Fruit fly (Drosophila melanogaster) whole organism, embryonic: ENCODE data around the gene Vps2.
A peak's percentile ranks its signal among the peaks of the same experiment; 100 is the strongest.

Experiments
- Atf-2 ChIP-seq: fragments of 200-800 bp; sonication (Bioruptor generic); optimal IDR thresholded peaks from 2 replicates; lab custom pipeline; 2016; ENCODE audit warnings: missing biosample characterization, missing genetic modification characterization
- Awh ChIP-seq: fragments of 200-800 bp; sonication (Bioruptor generic); IDR thresholded peaks from 2 replicates; pipeline ENCODE4, ENCODE4 v1.3.6; 2022; ENCODE audit warnings: missing biosample characterization, missing genetic modification characterization
- BEAF-32 ChIP-seq: fragments of 200-800 bp; sonication (Bioruptor generic); optimal IDR thresholded peaks from 3 replicates; lab custom pipeline; 2017; ENCODE audit warnings: missing biosample characterization, missing genetic modification characterization, mild to moderate bottlenecking, moderate library complexity, missing genetic modification reagents
- Bteb2 ChIP-seq: fragments of 200-800 bp; sonication (Bioruptor generic); optimal IDR thresholded peaks from 2 replicates; lab custom pipeline; 2016; ENCODE audit warnings: missing biosample characterization, missing genetic modification characterization
- CG11695 ChIP-seq: fragments of 200-800 bp; sonication (Bioruptor generic); IDR thresholded peaks from 3 replicates; pipeline ENCODE4 v1.3.6; 2022; ENCODE audit warnings: missing biosample characterization, missing genetic modification characterization
- CG1233 ChIP-seq: fragments of 200-800 bp; sonication (Bioruptor generic); optimal IDR thresholded peaks from 4 replicates; lab custom pipeline; 2018; ENCODE audit warnings: missing biosample characterization, mild to moderate bottlenecking, missing genetic modification characterization
- CG1529 ChIP-seq: fragments of 200-800 bp; sonication (Bioruptor generic); optimal IDR thresholded peaks from 3 replicates; lab custom pipeline; 2018; ENCODE audit warnings: missing biosample characterization, missing genetic modification characterization
- CG1647 ChIP-seq: fragments of 200-800 bp; sonication (Bioruptor generic); optimal IDR thresholded peaks from 3 replicates; lab custom pipeline; 2016; ENCODE audit warnings: missing biosample characterization, missing genetic modification characterization
- CG18619 ChIP-seq: fragments of 200-800 bp; sonication (Bioruptor generic); optimal IDR thresholded peaks from 3 replicates; lab custom pipeline; 2017; ENCODE audit warnings: missing biosample characterization, mild to moderate bottlenecking, missing genetic modification characterization
- CG30431 ChIP-seq: fragments of 200-800 bp; sonication (Bioruptor generic); optimal IDR thresholded peaks from 2 replicates; lab custom pipeline; 2017; ENCODE audit warnings: missing biosample characterization, missing genetic modification characterization
- CG4404 ChIP-seq: fragments of 200-800 bp; sonication (Bioruptor generic); IDR thresholded peaks from 2 replicates; pipeline ENCODE4 v1.3.6; 2022; ENCODE audit warnings: missing biosample characterization, missing genetic modification characterization
- CG6254 ChIP-seq: fragments of 200-800 bp; sonication (Bioruptor generic); optimal IDR thresholded peaks from 3 replicates; lab custom pipeline; 2017; ENCODE audit warnings: mild to moderate bottlenecking, missing biosample characterization, missing genetic modification reagents, missing genetic modification characterization
- CG6272 ChIP-seq: fragments of 200-800 bp; sonication (Bioruptor generic); IDR thresholded peaks from 2 replicates; pipeline ENCODE4 v1.3.6; 2022; ENCODE audit warnings: missing biosample characterization, missing genetic modification characterization
- CG6654 ChIP-seq: fragments of 200-800 bp; sonication (Bioruptor generic); optimal IDR thresholded peaks from 2 replicates; lab custom pipeline; 2017; ENCODE audit warnings: missing biosample characterization, mild to moderate bottlenecking, missing genetic modification characterization
- CG7928 ChIP-seq: fragments of 200-800 bp; sonication (Bioruptor generic); optimal IDR thresholded peaks from 2 replicates; lab custom pipeline; 2017; ENCODE audit warnings: missing biosample characterization, mild to moderate bottlenecking, missing genetic modification characterization
- Dbx ChIP-seq: fragments of 200-800 bp; sonication (Bioruptor generic); IDR thresholded peaks from 3 replicates; pipeline ENCODE4 v1.3.6; 2022; ENCODE audit warnings: missing biosample characterization, missing genetic modification characterization
- Dek ChIP-seq: fragments of 200-800 bp; sonication (Bioruptor generic); optimal IDR thresholded peaks from 3 replicates; lab custom pipeline; 2019; ENCODE audit warnings: missing biosample characterization, mild to moderate bottlenecking, missing genetic modification characterization, moderate library complexity
- Dll ChIP-seq: fragments of 200-800 bp; sonication (Bioruptor generic); IDR thresholded peaks from 4 replicates; pipeline ENCODE4 v1.3.6; 2022; ENCODE audit warnings: missing biosample characterization, missing genetic modification characterization; ENCODE audit not compliant: partially characterized antibody
- Doc2 ChIP-seq: fragments of 200-800 bp; sonication (Bioruptor generic); IDR thresholded peaks from 2 replicates; pipeline ENCODE4 v1.3.6; 2022; ENCODE audit warnings: missing biosample characterization, missing genetic modification characterization
- HHEX ChIP-seq: fragments of 200-800 bp; sonication (Bioruptor generic); optimal IDR thresholded peaks from 3 replicates; lab custom pipeline; 2017; ENCODE audit warnings: missing biosample characterization, mild to moderate bottlenecking, missing genetic modification characterization, missing genetic modification reagents
- Hr39 ChIP-seq: fragments of >200 bp; optimal IDR thresholded peaks from 2 replicates; lab custom pipeline; 2017
- Hr78 ChIP-seq, 2 experiments: fragments of 200-800 bp in 1 of 2; fragments of >200 bp in 1 of 2; sonication (Bioruptor generic) in 1 of 2; optimal IDR thresholded peaks; 2 replicates each; lab custom pipeline; 2017 to 2019; ENCODE audit warnings: missing biosample characterization in 2 of 2, missing genetic modification characterization in 2 of 2, mild to moderate bottlenecking in 1 of 2, moderate library complexity in 1 of 2
- Lhr ChIP-seq: fragments of 200-800 bp; sonication (Bioruptor generic); optimal IDR thresholded peaks from 3 replicates; lab custom pipeline; 2017; ENCODE audit warnings: mild to moderate bottlenecking, missing biosample characterization, missing genetic modification reagents, missing genetic modification characterization
- NfI ChIP-seq: fragments of 200-800 bp; sonication (Bioruptor generic); optimal IDR thresholded peaks from 3 replicates; lab custom pipeline; 2018; ENCODE audit warnings: missing biosample characterization, mild to moderate bottlenecking, missing genetic modification characterization, moderate library complexity
- Spps ChIP-seq: fragments of 200-800 bp; sonication (Bioruptor generic); optimal IDR thresholded peaks from 2 replicates; lab custom pipeline; 2018; ENCODE audit warnings: missing biosample characterization, mild to moderate bottlenecking, missing genetic modification characterization
- Ssrp ChIP-seq: fragments of 200-800 bp; sonication (Bioruptor generic); optimal IDR thresholded peaks from 2 replicates; lab custom pipeline; 2018; ENCODE audit warnings: missing biosample characterization, mild to moderate bottlenecking, missing genetic modification characterization, moderate library complexity
- Tbp ChIP-seq: fragments of >200 bp; optimal IDR thresholded peaks from 2 replicates; lab custom pipeline; 2018; ENCODE audit warnings: missing biosample characterization, missing genetic modification characterization
- aop ChIP-seq: fragments of 200-800 bp; sonication (Bioruptor generic); IDR thresholded peaks from 2 replicates; pipeline ENCODE4 v1.3.6; 2022; ENCODE audit warnings: missing biosample characterization, missing genetic modification characterization
- br ChIP-seq: fragments of >200 bp; optimal IDR thresholded peaks from 2 replicates; lab custom pipeline; 2017
- chm ChIP-seq: fragments of 200-800 bp; sonication (Bioruptor generic); IDR thresholded peaks from 2 replicates; pipeline ENCODE4 v1.3.6; 2022; ENCODE audit warnings: missing biosample characterization, missing genetic modification characterization
- dati ChIP-seq: fragments of 200-800 bp; sonication (Bioruptor generic); IDR thresholded peaks from 2 replicates; pipeline ENCODE4 v1.3.6; 2022; ENCODE audit warnings: missing biosample characterization, missing genetic modification characterization
- dmrt99B ChIP-seq: fragments of 200-800 bp; sonication (Bioruptor generic); optimal IDR thresholded peaks from 2 replicates; lab custom pipeline; 2018; ENCODE audit warnings: missing biosample characterization, mild to moderate bottlenecking, missing genetic modification characterization, moderate library complexity
- gcm2 ChIP-seq: fragments of 200-800 bp; sonication (Bioruptor generic); optimal IDR thresholded peaks from 2 replicates; lab custom pipeline; 2016; ENCODE audit warnings: missing biosample characterization, missing genetic modification characterization
- gfzf ChIP-seq: fragments of 200-800 bp; sonication (Bioruptor generic); optimal IDR thresholded peaks from 2 replicates; lab custom pipeline; 2016; ENCODE audit warnings: missing biosample characterization, mild to moderate bottlenecking, missing genetic modification characterization, moderate library complexity
- grau ChIP-seq: fragments of 200-800 bp; optimal IDR thresholded peaks from 3 replicates; lab custom pipeline; 2019; ENCODE audit warnings: missing biosample characterization, mild to moderate bottlenecking, missing genetic modification characterization, moderate library complexity
- grn ChIP-seq: fragments of 200-800 bp; sonication (Bioruptor generic); optimal IDR thresholded peaks from 3 replicates; lab custom pipeline; 2017; ENCODE audit warnings: missing biosample characterization, missing genetic modification characterization
- h ChIP-seq: fragments of >200 bp; optimal IDR thresholded peaks from 2 replicates; lab custom pipeline; 2017
- inv ChIP-seq: fragments of 200-800 bp; sonication (Bioruptor generic); IDR thresholded peaks from 2 replicates; pipeline ENCODE4 v1.3.6; 2022; ENCODE audit warnings: missing biosample characterization, missing genetic modification characterization; ENCODE audit not compliant: partially characterized antibody
- kni ChIP-seq: fragments of 200-800 bp; sonication (Bioruptor generic); optimal IDR thresholded peaks from 3 replicates; lab custom pipeline; 2017; ENCODE audit warnings: mild to moderate bottlenecking, missing biosample characterization, missing genetic modification reagents, missing genetic modification characterization
- pan ChIP-seq, 4 experiments: fragments of >200 bp in 3 of 4; fragments of 200-800 bp in 1 of 4; sonication (Bioruptor generic) in 1 of 4; optimal IDR thresholded peaks in 3 of 4; IDR thresholded peaks in 1 of 4; 2 replicates each; pipeline versions ENCODE4 v1.3.6 to Lab custom; 2017 to 2022; ENCODE audit warnings: missing biosample characterization in 2 of 4, missing genetic modification characterization in 2 of 4, mixed read lengths in 1 of 4
- peb ChIP-seq: fragments of 200-800 bp; sonication (Bioruptor generic); IDR thresholded peaks from 2 replicates; pipeline ENCODE4 v1.3.6; 2022; ENCODE audit warnings: missing biosample characterization, missing genetic modification characterization
- run ChIP-seq: fragments of 200-800 bp; sonication (Bioruptor generic); optimal IDR thresholded peaks from 3 replicates; lab custom pipeline; 2018; ENCODE audit warnings: missing biosample characterization, mild to moderate bottlenecking, missing genetic modification characterization
- sc ChIP-seq, 3 experiments: fragments of >200 bp in 2 of 3; fragments of 200-800 bp in 1 of 3; sonication (Bioruptor generic) in 1 of 3; optimal IDR thresholded peaks; 2 replicates in 2 of 3; 3 replicates in 1 of 3; lab custom pipeline; 2017; ENCODE audit warnings: mild to moderate bottlenecking in 1 of 3, missing biosample characterization in 1 of 3, missing genetic modification characterization in 1 of 3, missing genetic modification reagents in 1 of 3
- so ChIP-seq: fragments of 200-800 bp; sonication (Bioruptor generic); IDR thresholded peaks from 3 replicates; pipeline ENCODE4 v1.3.6; 2022; ENCODE audit warnings: missing biosample characterization, missing genetic modification characterization
- sqz ChIP-seq: fragments of 200-800 bp; sonication (Bioruptor generic); optimal IDR thresholded peaks from 3 replicates; lab custom pipeline; 2018; ENCODE audit warnings: missing biosample characterization, mild to moderate bottlenecking, missing genetic modification characterization
- ssp ChIP-seq: fragments of 200-800 bp; sonication (Bioruptor generic); IDR thresholded peaks from 2 replicates; pipeline ENCODE4 v1.3.6; 2022; ENCODE audit warnings: missing biosample characterization, missing genetic modification characterization
- trem ChIP-seq: fragments of 200-800 bp; optimal IDR thresholded peaks from 3 replicates; lab custom pipeline; 2019; ENCODE audit warnings: missing biosample characterization, mild to moderate bottlenecking, missing genetic modification characterization, moderate library complexity
- twi ChIP-seq: fragments of 200-800 bp; optimal IDR thresholded peaks from 2 replicates; lab custom pipeline; 2019; ENCODE audit warnings: missing biosample characterization, mild to moderate bottlenecking, missing genetic modification characterization, moderate library complexity
- wor ChIP-seq: fragments of 200-800 bp; sonication (Bioruptor generic); IDR thresholded peaks from 2 replicates; pipeline ENCODE4 v1.3.6; 2022; ENCODE audit warnings: missing biosample characterization, missing genetic modification characterization

Gene Vps2

DNA sequence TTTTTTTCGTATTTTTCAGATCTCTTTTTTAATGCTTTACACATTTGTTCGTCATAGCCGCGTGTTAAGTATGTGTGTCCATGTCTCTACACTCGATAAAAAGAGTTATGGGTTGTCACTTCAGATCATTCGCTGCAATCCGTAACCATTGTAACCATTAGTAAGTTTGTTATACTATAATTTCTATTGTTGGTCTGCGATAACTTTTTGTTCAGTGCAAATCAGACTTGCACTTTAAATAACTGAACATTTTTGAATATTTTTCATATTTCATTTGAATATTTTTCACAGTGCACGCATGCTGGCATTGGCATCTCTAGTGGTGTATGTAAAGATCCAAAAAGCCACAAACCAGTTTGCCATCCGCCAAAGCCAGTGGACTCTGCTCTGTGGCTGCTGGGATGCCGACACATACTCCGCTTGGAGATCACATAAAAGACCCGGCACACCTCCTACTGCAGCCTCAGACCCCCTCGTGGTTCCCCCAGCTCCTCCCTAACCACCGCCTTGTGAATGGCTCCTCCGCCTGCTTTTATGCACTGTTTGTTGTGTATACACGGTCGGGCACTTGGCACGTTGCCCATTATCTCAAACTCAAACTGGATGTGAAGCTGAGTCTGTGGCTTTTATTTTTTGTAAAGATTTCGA is 43.6 kb upstream of the Vps2 start (continued):
- TF ChIP-seq CG1647 (GFP tag; lab: Kevin White, UChicago): peak; percentile 65
- TF ChIP-seq Awh (GFP tag; lab: Robert Waterston, UW): peak; percentile 89
- TF ChIP-seq twi (tag; lab: Kevin White, UChicago): peak; percentile 72
- TF ChIP-seq Hr39: no peak
- peak; percentile 88 for TF ChIP-seq trem (tag; lab: Kevin White, UChicago)
- peak; percentile 40; the same call in 1 of the 2 replicates for TF ChIP-seq aop (GFP tag; lab: Robert Waterston, UW)
- peak; percentile 69 for TF ChIP-seq CG30431
- peak; percentile 81 for TF ChIP-seq CG6272 (GFP tag; lab: Robert Waterston, UW)
- TF ChIP-seq Atf-2 (GFP tag; lab: Kevin White, UChicago): peak; percentile 81
- peak; percentile 76 for TF ChIP-seq Bteb2
- peak; percentile 72 for TF ChIP-seq CG6654 (GFP tag; lab: Kevin White, UChicago)
- TF ChIP-seq Hr78 (GFP tag; optimal IDR thresholded peaks at IDR 0.05; lab: Kevin White, UChicago): peak in 1 of 2 experiments; percentile 75
- TF ChIP-seq kni (GFP tag; lab: Kevin White, UChicago): peak; percentile 62
- TF ChIP-seq grau (tag; lab: Kevin White, UChicago): peak; percentile 90
- peak; percentile 76 for TF ChIP-seq Lhr
- peak; percentile 72; the same call in 1 of the 2 replicates for TF ChIP-seq CG4404 (GFP tag; lab: Robert Waterston, UW)
- TF ChIP-seq Dek (tag; lab: Kevin White, UChicago): peak; percentile 80
- peak; percentile 75 for TF ChIP-seq ssp (GFP tag; lab: Robert Waterston, UW)
- TF ChIP-seq inv: no peak
- no peak for TF ChIP-seq h (lab: Kevin White, UChicago)
- TF ChIP-seq dati: peak; percentile 71
- peak; percentile 84; the same call in 2 of the 3 replicates for TF ChIP-seq so (GFP tag; lab: Robert Waterston, UW)
- 0 out of 4 replicates have a peak, but pooled peaks have one; percentile 2 for TF ChIP-seq Dll (GFP tag; lab: Robert Waterston, UW)
- TF ChIP-seq peb: peak; percentile 75
- peak; percentile 81 for TF ChIP-seq HHEX
- no peak for TF ChIP-seq grn (GFP tag; lab: Kevin White, UChicago)
- peak; percentile 6 for TF ChIP-seq CG7928
- TF ChIP-seq Doc2: 0 out of 2 replicates have a peak, but pooled peaks have one; percentile 29
- no peak for TF ChIP-seq BEAF-32 (GFP tag; lab: Kevin White, UChicago)
- TF ChIP-seq CG6254: peak; percentile 79
- no peak for TF ChIP-seq pan (optimal IDR thresholded peaks at IDR 0.05; lab: Kevin White, UChicago)
- peak in 1 of 2 experiments; percentile 87 for TF ChIP-seq pan (GFP tag; optimal IDR thresholded peaks at IDR 0.05 in 1 of 2, IDR thresholded peaks at IDR 0.05 in 1 of 2)
- peak; percentile 83 for TF ChIP-seq CG18619 (GFP tag; lab: Kevin White, UChicago)
- TF ChIP-seq gcm2: peak; percentile 67
- TF ChIP-seq sc (optimal IDR thresholded peaks at IDR 0.05; lab: Kevin White, UChicago): no peak
- peak; percentile 80 for TF ChIP-seq sc (GFP tag; optimal IDR thresholded peaks at IDR 0.05; lab: Kevin White, UChicago)
- TF ChIP-seq br (lab: Kevin White, UChicago): no peak
- TF ChIP-seq wor (GFP tag; lab: Robert Waterston, UW): peak; percentile 73
- TF ChIP-seq Ssrp (tag; lab: Kevin White, UChicago): peak; percentile 86
- TF ChIP-seq sqz (GFP tag; lab: Kevin White, UChicago): peak; percentile 97
- TF ChIP-seq chm (GFP tag; lab: Robert Waterston, UW): peak; percentile 73
- TF ChIP-seq CG1529 (GFP tag; lab: Kevin White, UChicago): peak; percentile 80
- TF ChIP-seq NfI (GFP tag; lab: Kevin White, UChicago): peak; percentile 84
- peak; percentile 86 for TF ChIP-seq Spps (tag; lab: Kevin White, UChicago)
- no peak for TF ChIP-seq gfzf (GFP tag; lab: Kevin White, UChicago)
- peak; percentile 70 for TF ChIP-seq run (tag; lab: Kevin White, UChicago)
- no peak for TF ChIP-seq Tbp (GFP tag; lab: Kevin White, UChicago)
- peak; percentile 88 for TF ChIP-seq CG11695 (GFP tag; lab: Robert Waterston, UW)
- TF ChIP-seq dmrt99B (tag; lab: Kevin White, UChicago): peak; percentile 93
- peak; percentile 80; the same call in 2 of the 3 replicates for TF ChIP-seq Dbx (GFP tag; lab: Robert Waterston, UW)
- TF ChIP-seq CG1233 (GFP tag; lab: Kevin White, UChicago): peak; percentile 81
